Worm (Caenorhabditis elegans) whole organism, mixed stage, embryonic: Measurements from ENCODE around the gene D1014.4.

ENCODE experiments used
- M03D4.4 ChIP-seq: sonication (generic microtip); optimal IDR thresholded peaks from 2 replicates; lab custom pipeline; 2017; ENCODE audit warnings: mild to moderate bottlenecking, missing genetic modification characterization, missing compliant biosample characterization
- ceh-83 ChIP-seq: fragments of 200-800 bp; sonication (Bioruptor generic); optimal IDR thresholded peaks from 2 replicates; lab custom pipeline; 2018; ENCODE audit warnings: mild to moderate bottlenecking, missing genetic modification characterization, missing compliant biosample characterization
- lin-13 ChIP-seq: fragments of 150-350 bp; optimal IDR thresholded peaks from 2 replicates; lab custom pipeline; 2014; ENCODE audit warnings: missing biosample characterization, missing genetic modification characterization
- lsy-2 ChIP-seq: fragments of 150-350 bp; optimal IDR thresholded peaks from 2 replicates; lab custom pipeline; 2014; ENCODE audit warnings: missing biosample characterization, missing genetic modification characterization
- mep-1 ChIP-seq: fragments of 150-350 bp; optimal IDR thresholded peaks from 2 replicates; lab custom pipeline; 2017; ENCODE audit warnings: missing biosample characterization, missing genetic modification reagents, missing genetic modification characterization, inconsistent platforms
- nhr-12 ChIP-seq: fragments of 150-350 bp; optimal IDR thresholded peaks from 2 replicates; lab custom pipeline; 2014; ENCODE audit warnings: missing biosample characterization, missing genetic modification characterization
- nhr-237 ChIP-seq: fragments of 150-350 bp; optimal IDR thresholded peaks from 2 replicates; lab custom pipeline; 2014; ENCODE audit warnings: missing biosample characterization, missing genetic modification characterization
- nhr-28 ChIP-seq: fragments of 150-350 bp; optimal IDR thresholded peaks from 2 replicates; lab custom pipeline; 2014; ENCODE audit warnings: missing biosample characterization, missing genetic modification characterization
- nhr-76 ChIP-seq: sonication (generic microtip); optimal IDR thresholded peaks from 2 replicates; lab custom pipeline; 2017; ENCODE audit warnings: missing biosample characterization, missing genetic modification characterization
- pha-4 ChIP-seq: fragments of 150-350 bp; optimal IDR thresholded peaks from 2 replicates; lab custom pipeline; 2018; ENCODE audit warnings: missing biosample characterization, missing genetic modification reagents, missing genetic modification characterization
- snpc-4 ChIP-seq: fragments of 150-350 bp; optimal IDR thresholded peaks from 2 replicates; lab custom pipeline; 2014; ENCODE audit warnings: missing biosample characterization, missing genetic modification characterization
- ztf-11 ChIP-seq: fragments of 150-350 bp; optimal IDR thresholded peaks from 2 replicates; lab custom pipeline; 2014; ENCODE audit warnings: missing biosample characterization, missing genetic modification characterization

DNA sequence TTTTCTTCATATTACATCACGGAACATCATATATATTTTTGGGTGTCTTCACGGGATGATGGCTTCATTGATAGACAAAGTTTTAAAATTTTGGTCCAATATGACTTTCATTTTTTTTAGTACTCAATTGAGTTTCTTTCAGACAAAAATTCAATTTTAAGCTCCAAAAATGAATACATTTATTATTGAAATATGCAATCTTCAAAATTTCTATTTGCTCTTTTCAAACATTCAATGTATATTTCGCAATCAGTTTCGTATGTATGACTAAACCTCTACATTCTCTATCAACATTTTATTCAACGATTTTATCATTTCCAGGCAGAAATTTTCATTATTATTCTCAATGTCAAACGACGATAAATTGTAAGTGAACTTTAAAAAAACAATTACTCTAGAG is 50.4 kb downstream of the D1014.4 start, which contains the start of gene srp-8:
- TF ChIP-seq pha-4 (no peak), mep-1 (tag; lab: Kevin White, UChicago) (no peak), lsy-2 (tag; lab: Kevin White, UChicago) (no peak), ztf-11 (tag; lab: Kevin White, UChicago) (no peak), M03D4.4 (tag; lab: Kevin White, UChicago) (no peak), nhr-12 (tag; lab: Kevin White, UChicago) (no peak), nhr-237 (no peak), lin-13 (tag; lab: Kevin White, UChicago) (no peak), nhr-28 (no peak), nhr-76 (no peak), ceh-83 (no peak), snpc-4 (tag; lab: Kevin White, UChicago) (no peak)
